Worm (Caenorhabditis elegans) whole organism, L4/young adult: ENCODE data around the gene Y57A10A.13.

Experiments used
- W03F9.2 ChIP-seq: fragments of 150-350 bp; optimal IDR thresholded peaks from 2 replicates; lab custom pipeline; 2014; ENCODE audit warnings: missing biosample characterization, missing genetic modification characterization
- dao-5 ChIP-seq: sonication (generic microtip); optimal IDR thresholded peaks from 2 replicates; lab custom pipeline; 2016; ENCODE audit warnings: missing genotype, missing genetic modification characterization, moderate library complexity, missing compliant biosample characterization
- him-1 ChIP-seq: sonication (generic microtip); optimal IDR thresholded peaks from 2 replicates; lab custom pipeline; 2016; ENCODE audit warnings: missing genotype, missing genetic modification reagents, missing genetic modification characterization, missing compliant biosample characterization

ce11 chrII:12208741-12209140, 24.0 kb upstream of the Y57A10A.13 start:
- TF ChIP-seq him-1 (tag; lab: Kevin White, UChicago): no peak
- no peak for TF ChIP-seq W03F9.2 (tag; lab: Kevin White, UChicago)
- no peak for TF ChIP-seq dao-5 (tag; lab: Kevin White, UChicago)
